Fruit fly (Drosophila melanogaster) Kc167 (cell line): ENCODE data around the gene CRIF.

Experiments used
- Sin3A ChIP-seq: fragments of >200 bp; optimal IDR thresholded peaks from 2 replicates; lab custom pipeline; 2018; ENCODE audit warnings: missing external identifiers
- h ChIP-seq: fragments of >200 bp; optimal IDR thresholded peaks from 3 replicates; lab custom pipeline; 2018; ENCODE audit warnings: missing external identifiers
- psq ChIP-seq: fragments of >200 bp; optimal IDR thresholded peaks from 2 replicates; lab custom pipeline; 2017; ENCODE audit warnings: missing external identifiers
- ttk ChIP-seq: sonication (Bioruptor generic); optimal IDR thresholded peaks from 2 replicates; lab custom pipeline; 2017; ENCODE audit warnings: missing external identifiers

DNA sequence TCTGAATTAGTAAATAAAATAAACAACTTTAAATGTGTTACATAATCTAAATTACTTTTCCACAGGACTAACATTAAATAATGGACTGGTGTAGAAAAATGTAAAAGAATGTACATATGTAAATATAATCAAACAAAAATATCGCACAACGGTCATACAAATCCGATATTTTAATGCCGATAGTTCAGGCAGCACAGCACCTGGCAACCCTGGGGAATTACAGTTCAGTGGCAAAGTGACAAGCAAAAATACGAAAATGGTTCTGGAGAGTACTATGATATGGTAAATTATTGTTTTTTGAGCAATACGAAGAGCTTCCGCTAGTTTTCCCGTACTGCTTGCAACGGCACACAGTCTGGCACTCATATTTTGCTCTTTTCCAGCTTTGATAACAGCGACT, 31.8 kb downstream of the CRIF start, which contains the start of gene Rpn10:
- TF ChIP-seq psq (lab: Kevin White, UChicago) (no peak), h (lab: Kevin White, UChicago) (no peak), ttk (lab: Kevin White, UChicago) (no peak), Sin3A (no peak)
